Fruit fly (Drosophila melanogaster) ovary, adult (tissue): ENCODE measurements around the gene Sr-CIV.

Experiments
- CG17801 ChIP-seq: fragments of 200-800 bp; optimal IDR thresholded peaks from 2 replicates; lab custom pipeline; 2019; ENCODE audit warnings: missing biosample characterization, mild to moderate bottlenecking, missing genetic modification characterization, moderate library complexity; ENCODE audit not compliant: partially characterized antibody

Gene Sr-CIV

DNA sequence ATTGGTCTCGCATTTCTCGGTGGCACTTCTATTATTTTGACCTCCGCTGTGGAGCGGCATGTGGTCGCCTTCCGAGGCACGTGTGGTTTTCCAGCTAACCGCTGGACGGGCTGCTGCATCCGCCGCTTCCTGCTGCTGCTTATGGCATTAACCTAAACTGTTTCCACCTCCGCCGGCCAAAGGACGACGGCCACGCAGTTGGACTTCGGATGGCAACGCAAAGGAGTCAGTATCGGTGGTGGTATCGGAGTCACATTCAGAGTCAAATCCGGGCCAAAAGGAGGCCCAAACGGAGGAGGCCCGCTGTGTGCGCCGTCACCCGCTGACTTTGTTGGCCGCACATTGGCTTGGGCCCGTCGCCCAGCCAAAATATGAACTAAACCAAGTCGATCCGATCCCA lies 25.9 kb upstream of the Sr-CIV start:
- no peak for TF ChIP-seq CG17801

DNA sequence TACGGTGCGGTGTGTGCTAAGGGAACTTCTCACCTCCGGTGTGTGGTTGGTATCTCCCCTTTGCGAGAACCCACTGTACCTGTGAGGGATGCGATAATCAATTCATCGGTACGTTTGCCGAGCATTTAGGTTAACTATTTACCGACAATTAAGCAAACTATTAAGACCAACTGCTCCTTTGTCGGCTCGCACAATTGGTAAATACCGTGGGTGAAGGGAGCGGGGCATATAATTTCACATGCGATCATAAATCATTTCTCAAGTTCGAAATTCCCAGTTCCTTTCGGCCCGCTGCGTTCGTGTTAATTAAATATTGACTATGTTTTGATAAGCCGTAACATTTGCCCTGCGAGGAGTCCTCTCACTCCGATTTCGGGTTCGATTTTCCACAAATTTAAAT lies 25.0 kb upstream of the Sr-CIV start:
- TF ChIP-seq CG17801: no peak

DNA sequence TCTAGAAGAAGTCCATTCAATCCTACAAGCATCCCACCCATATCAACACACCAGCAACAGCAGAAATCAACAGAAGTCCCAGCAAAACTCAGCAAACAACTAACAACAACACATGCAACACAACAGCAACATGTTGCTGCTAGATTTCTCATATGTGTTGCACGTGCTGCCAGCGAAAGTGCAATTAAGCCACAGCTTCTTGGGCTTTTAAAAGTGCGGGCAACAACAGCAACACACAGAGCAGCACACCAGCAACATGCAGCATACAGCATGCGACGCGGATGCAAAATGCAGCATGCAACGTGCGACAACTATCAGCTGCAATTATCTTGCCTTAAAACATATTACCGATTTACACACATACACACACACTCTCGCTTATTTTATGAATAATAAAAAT lies 23.7 kb upstream of the Sr-CIV start:
- TF ChIP-seq CG17801: no peak

DNA sequence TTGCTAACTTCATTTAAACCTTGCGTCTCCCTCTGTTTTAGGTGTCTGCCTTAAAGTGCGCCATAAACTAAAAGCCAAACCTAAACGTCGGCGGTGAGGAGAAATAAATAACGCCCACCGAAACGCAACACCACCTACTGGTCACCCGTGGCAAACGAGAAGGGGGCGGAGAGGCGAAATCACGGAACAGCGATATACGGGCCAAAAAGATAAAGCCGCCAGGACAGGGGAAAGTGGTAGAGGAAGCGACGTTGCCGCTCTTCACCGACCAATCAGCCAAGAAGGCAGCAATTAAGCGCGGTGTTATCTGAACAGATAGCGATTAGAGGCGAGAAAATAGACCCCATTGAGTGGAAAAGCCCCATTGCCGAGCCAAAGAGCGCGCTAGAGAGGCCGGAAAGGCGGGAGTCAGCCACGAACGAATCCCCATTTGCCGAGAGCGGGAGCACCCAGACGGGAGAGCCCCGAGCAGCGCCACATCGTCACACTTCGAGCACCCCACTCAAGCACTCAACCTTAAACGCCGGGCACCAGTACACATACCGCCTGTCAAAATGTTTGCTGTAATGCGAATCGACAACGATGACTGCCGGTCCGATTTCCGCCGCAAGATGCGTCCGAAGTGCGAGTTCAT lies 21.3 kb upstream of the Sr-CIV start:
- no peak for TF ChIP-seq CG17801

DNA sequence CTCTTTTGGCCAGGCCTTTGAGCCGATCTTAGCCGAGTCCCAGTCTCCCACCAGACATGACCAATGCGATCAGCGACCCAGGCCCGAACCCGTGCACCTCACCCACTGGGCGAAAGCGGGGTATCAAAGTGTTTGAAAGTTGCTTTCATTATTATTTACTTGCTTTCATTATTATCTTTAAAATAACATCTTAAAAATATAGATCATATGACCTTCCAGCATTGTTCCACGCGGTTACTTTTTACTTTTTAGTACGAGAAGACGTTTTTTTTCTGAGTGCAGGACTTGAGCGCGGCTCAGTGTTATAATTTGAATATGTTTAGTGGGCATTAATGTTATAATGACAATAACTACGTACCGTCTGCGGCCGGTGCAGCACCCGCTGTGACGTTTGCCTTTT lies 19.2 kb upstream of the Sr-CIV start:
- no peak for TF ChIP-seq CG17801

DNA sequence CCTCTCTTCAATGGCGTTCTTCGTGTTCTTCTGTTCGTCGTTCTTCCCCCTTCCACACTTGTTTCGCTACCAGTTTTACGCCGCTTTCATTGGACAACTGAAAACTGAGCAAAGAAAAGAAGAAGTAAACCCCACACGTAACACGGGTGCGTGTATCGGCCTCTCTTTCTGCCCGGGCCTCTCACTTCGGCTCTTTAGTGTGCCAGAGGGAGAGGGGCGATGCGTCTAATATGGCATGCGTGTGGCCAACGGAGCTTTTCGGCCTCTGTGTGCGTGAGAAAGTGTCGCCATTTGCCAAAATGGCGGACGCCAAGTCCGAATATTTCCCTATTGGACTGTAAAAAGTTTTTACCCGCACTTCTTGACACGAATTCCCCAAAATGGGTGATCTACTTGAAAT lies 16.1 kb upstream of the Sr-CIV start:
- no peak for TF ChIP-seq CG17801

DNA sequence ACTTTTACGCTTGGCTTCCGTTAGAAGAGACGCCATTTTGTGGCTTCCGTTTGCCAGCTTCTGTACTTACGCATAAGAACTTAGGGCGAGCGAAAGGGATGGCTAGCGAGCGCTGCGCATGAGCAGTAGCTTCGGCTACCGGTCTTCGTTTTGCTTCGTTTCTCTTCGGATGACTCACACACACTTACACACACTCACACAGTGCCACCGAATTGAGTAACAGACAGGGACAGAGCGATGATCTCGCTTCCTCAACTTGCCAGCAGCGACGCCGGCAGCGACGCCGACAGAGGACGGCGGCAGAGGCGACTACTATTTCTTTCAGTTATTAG lies 15.5 kb upstream of the Sr-CIV start:
- no peak for TF ChIP-seq CG17801

DNA sequence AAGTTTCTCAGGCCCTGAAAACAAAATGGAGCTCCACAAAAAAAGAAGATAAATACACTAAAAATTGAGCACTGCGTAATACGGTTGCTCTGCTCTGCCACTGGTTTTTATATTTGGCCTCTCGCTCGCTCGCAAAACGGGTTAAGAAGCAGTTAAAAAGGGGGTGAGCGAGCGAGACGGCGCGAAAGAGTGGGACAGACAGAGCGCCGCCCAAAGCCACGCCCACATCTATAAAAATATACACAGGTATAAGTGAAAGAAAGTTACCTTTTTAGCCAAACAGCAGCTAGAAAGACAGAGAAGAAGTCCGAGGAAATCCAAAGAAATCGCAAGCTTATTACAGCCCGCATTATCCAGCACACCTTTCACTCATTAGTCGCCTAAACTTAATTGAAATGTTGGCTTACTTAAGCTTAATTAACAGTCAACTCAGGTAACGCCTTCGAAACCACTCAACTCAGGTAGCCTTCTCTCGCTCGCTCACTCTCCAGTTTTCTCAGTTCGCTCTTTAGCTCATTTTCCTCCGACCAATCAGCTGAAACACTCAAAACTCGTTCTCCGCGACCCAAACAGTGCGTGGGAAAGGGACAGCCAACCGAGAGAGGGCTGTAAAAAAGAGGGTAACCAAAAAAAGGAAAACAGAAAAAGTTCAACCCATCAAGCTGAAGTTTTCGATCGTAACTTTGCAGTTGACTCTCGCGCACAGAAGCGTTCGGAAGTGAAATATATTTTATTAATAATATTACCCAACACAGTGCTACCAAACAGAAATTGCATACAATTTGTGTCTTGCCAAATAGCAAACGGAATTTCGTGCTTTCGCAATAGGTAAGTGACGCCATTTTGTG lies 14.9 kb upstream of the Sr-CIV start, which contains the start of gene drm:
Gene drm (plus strand): TSS at position 684 of the 848 bp plus-strand sequence.
- TF ChIP-seq CG17801: no peak

DNA sequence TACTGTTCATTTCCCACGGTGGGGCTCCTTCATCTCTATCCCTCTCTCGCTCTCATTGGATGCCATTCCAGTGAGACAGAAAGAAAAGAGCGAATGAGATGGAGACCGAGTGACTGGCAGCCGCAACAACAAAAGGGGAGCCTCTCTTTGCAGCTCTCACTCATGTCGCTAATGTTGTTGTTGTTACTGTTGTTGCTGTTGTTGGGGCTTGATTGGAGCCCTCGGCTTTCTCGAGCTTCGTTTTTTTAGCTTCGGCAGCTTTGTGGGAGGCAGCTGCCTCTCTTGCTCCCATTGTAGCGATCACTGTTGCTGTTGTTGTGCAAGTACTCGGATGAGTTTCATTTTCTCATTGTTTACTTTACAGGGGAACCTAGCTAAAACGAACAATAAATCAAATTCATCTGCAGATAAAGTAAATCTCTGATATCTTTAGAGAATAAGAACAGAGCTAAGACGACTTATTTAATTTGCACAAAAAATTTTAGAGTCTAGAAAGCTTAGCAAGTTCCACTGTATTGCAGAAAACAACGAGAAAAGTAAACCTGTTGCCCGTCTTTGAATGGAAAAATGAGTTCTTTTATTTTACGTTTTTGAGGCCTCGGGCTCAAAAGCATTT lies 10.5 kb upstream of the Sr-CIV start:
- TF ChIP-seq CG17801: no peak

DNA sequence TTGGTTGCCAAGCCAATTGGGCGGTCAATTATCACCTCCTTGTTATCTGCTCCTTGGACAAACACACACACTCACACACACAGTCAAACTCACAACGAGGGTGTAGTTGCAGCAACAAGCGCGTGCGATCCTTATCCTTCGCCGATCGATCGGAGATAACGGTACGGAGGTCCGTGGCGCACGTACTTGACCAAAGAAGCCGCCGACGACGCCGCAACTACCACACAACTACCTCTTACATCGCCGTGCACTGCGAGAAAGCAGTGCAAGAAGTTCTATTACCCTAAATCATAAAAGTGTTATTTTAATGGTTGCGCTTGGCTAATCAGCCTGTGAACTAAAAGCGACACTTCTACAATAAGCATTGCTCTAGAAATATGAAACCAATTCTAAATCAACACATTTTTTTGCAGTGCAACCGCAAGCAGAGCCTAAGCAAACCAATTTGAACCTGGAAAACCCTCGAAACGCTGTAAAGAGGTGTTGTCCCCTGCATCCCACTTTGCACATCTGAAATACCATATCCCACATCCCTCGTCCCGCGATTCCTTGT lies 9.2 kb upstream of the Sr-CIV start:
- no peak for TF ChIP-seq CG17801

DNA sequence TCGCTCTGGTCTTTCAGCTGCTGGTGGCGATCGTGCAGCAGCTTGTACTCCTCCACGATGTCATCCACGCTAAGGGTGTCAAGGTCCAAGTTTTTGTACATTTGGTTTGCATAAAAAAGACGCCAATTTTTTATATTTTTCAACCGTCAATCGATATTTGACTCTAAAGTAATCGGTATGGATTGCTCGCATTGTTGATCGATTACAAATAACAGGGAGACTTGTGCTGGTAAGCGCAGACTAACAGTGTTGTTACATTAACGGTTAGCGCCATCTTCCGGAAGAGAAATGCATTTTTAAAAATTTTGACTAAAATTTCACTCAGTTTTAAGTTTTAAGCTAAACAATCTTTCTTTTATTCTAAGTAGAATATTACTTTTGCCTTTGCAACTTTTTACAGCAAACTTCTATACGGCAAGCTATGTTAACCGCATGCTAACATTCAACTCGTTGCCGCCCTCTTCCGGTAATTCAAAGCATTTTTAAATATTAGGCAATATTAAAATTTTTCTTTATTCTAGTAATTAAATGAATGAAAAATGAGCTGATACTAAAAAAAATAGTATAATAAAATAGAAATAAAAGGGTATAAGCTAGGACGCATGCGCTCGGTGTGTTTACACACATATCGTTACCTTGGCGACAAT lies 6.5 kb upstream of the Sr-CIV start, which contains the start of the genes Spindly and IFT57:
Gene Spindly (minus strand): TSS at position 132 of the 647 bp plus-strand sequence.
Gene IFT57 (plus strand): TSS at position 604 of the 647 bp plus-strand sequence.
- TF ChIP-seq CG17801: no peak

DNA sequence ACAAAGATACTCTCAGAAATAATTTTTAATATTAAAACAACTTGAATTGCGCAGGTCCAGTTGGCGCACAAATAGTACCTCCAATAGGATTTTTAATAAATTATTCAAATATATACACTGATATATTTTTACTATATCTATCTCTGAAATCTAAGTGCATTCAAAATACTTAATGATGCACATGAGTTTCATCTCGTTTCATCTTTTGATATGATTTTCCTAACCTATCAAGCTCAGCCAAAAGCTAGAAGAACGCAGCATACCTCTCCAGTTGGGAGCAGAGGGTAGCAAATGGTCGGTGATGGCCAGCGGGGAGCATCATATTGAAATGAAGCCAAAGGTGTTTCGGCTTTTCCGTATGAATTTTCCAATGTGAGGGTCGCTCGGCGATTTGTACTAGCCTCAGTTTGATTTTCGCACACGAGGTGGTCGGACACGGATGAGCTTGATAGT lies 899 bp upstream of the Sr-CIV start, which contains the start of gene CG8852:
Gene CG8852 (plus strand): TSS at position 403 of the 453 bp plus-strand sequence.
- TF ChIP-seq CG17801: no peak

DNA sequence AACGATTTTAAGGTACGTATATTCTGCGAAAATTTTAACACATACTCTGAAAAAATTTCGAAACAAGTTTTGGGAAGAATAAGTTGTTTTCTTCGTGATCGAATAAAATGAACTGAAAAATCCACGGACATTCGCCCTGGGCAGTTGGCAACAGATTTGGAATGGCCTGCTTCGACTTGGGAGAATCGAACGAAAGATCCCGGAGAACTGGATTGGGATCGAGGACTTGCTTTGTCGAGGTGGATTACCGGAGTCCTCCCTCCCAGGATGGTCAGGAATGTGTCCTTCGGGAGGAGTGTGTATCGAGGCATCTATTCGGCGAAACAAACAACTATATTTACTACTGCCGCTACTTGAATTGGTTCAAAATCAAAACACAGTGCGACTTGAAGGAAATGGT lies 4.3 kb downstream of the Sr-CIV start, which contains the start of the genes CG3213 and CG8851:
Gene CG3213 (minus strand): TSS at position 101 of the 400 bp plus-strand sequence.
Gene CG8851 (plus strand): TSS at position 127 of the 400 bp plus-strand sequence.
- TF ChIP-seq CG17801: no peak

DNA sequence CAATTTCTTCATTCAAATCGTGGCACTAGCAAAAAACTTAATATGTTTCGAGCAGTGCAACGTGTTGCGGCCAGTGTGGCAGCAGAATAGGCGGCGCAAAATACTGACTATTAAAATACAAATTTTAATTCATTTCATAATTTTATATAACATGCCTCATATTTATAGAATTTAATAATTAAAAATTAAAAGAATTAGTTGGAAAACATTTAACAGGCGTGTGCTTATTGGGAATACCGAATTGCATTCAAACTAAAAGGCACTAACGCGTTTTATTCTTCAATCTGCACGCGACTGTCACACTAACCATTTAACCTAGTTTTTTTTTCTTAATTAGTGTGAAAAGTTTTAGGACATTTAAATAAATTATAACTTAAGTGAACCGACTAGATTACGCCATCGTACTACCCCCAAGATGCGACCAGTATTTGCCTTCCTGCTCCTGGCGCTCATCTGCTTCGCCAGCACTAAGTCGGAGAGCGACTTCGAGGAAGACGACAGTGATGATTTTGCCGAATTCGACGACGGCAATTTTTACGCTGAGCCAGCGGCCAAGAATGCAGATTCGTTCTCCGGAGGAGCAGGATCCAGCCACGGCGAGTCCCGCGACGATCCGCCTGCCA lies 9.2 kb downstream of the Sr-CIV start, which contains the start of the genes LeuRS and CG17593:
Gene LeuRS (minus strand): TSS at position 88 of the 623 bp plus-strand sequence.
Gene CG17593 (plus strand): TSS at position 304 of the 623 bp plus-strand sequence.
- no peak for TF ChIP-seq CG17801

DNA sequence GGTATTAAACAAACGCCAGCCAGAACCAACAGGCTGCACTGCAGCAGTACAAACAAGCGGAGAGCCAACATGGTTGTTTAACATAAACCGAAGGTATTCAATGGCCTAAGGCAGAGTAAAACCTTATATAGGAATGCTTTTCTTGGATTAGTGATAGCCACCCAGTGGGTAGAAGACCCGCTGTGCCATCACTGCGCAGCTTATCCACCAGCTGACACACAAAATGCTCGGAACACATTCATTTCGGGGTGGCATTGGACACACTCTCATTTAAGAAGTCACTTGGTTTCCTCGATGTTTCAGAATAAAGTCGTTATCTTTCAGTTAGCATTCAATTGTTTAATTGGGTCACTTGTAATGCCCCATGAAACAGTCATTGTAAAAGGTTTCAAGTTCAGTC lies 13.9 kb downstream of the Sr-CIV start, which contains the start of gene CG31954:
Gene CG31954 (minus strand): TSS at position 101 of the 400 bp plus-strand sequence.
- TF ChIP-seq CG17801: no peak
